Fruit fly (Drosophila melanogaster): ENCODE data around the gene CG4957.

Gene CG4957

dm6 chr2L:10238726-10239652 is 29.7 kb upstream of the CG4957 start, which contains the start of gene me31B:
me31B (plus strand) TSS chr2L:10239341.
- TF ChIP-seq woc (GFP tag; optimal IDR thresholded peaks at IDR 0.05) (peak; percentile 76), Hnf4 (GFP tag; optimal IDR thresholded peaks at IDR 0.05) (peak; percentile 1), Sp1 (GFP tag; optimal IDR thresholded peaks at IDR 0.05) (no peak), dmrt93B (GFP tag; optimal IDR thresholded peaks at IDR 0.05) (no peak)

dm6 chr2L:10246785-10247190 is 21.9 kb upstream of the CG4957 start, which contains the start of gene chico:
chico (minus strand) TSS chr2L:10247078.
- TF ChIP-seq br (GFP tag; optimal IDR thresholded peaks at IDR 0.05) (no peak), pan (optimal IDR thresholded peaks at IDR 0.05) (no peak), Hr83 (GFP tag; optimal IDR thresholded peaks at IDR 0.05; ENCODE audit: poor library complexity, severe bottlenecking) (peak; percentile 4), dsf (GFP tag; optimal IDR thresholded peaks at IDR 0.05; ENCODE audit: borderline replicate concordance) (no peak), Rel (GFP tag; optimal IDR thresholded peaks at IDR 0.05) (no peak), Rel (tag; optimal IDR thresholded peaks at IDR 0.05) (peak; percentile 18), tai (GFP tag; optimal IDR thresholded peaks at IDR 0.05) (no peak), Myc (optimal IDR thresholded peaks at IDR 0.05) (peak; percentile 38), woc (GFP tag; optimal IDR thresholded peaks at IDR 0.05) (no peak), fru (GFP tag; optimal IDR thresholded peaks at IDR 0.05) (no peak), Dfd (GFP tag; optimal IDR thresholded peaks at IDR 0.05) (no peak), Dif (GFP tag; optimal IDR thresholded peaks at IDR 0.05; ENCODE audit: partially characterized antibody) (no peak), Jra (GFP tag; optimal IDR thresholded peaks at IDR 0.05) (peak; percentile 22), Hr78 (GFP tag; optimal IDR thresholded peaks at IDR 0.05) (no peak)

dm6 chr2L:10249655-10250202 is 18.9 kb upstream of the CG4957 start:
- TF ChIP-seq tai (GFP tag; optimal IDR thresholded peaks at IDR 0.05) (no peak), CrebA (GFP tag; optimal IDR thresholded peaks at IDR 0.05; ENCODE audit: borderline replicate concordance) (no peak), Mio (GFP tag; optimal IDR thresholded peaks at IDR 0.05) (no peak), Rel (GFP tag; optimal IDR thresholded peaks at IDR 0.05) (no peak), Rel (tag; optimal IDR thresholded peaks at IDR 0.05) (peak; percentile 7), woc (GFP tag; optimal IDR thresholded peaks at IDR 0.05) (no peak), OdsH (GFP tag; optimal IDR thresholded peaks at IDR 0.05) (no peak), h (GFP tag; optimal IDR thresholded peaks at IDR 0.05) (no peak), CG32264 (GFP tag; optimal IDR thresholded peaks at IDR 0.05) (no peak)

- TF ChIP-seq h (GFP tag; optimal IDR thresholded peaks at IDR 0.05) (no peak), Dif (GFP tag; optimal IDR thresholded peaks at IDR 0.05; ENCODE audit: partially characterized antibody) (no peak), jim (GFP tag; optimal IDR thresholded peaks at IDR 0.05) (peak; percentile 71), Jra (GFP tag; optimal IDR thresholded peaks at IDR 0.05) (peak; percentile 32), tai (GFP tag; optimal IDR thresholded peaks at IDR 0.05) (peak; percentile 60)
Observed at dm6 chr2L:10250441-10250847, 18.2 kb upstream of the CG4957 start, which contains the start of the genes bsk and CG31717. bsk (minus strand) TSS chr2L:10250501. CG31717 (plus strand) TSS chr2L:10250737.

- TF ChIP-seq dl (GFP tag; optimal IDR thresholded peaks at IDR 0.05; ENCODE audit: insufficient read depth in 1 of 2, partially characterized antibody in 2 of 2) (no peak), psq (GFP tag; optimal IDR thresholded peaks at IDR 0.05) (no peak), CG32264 (GFP tag; optimal IDR thresholded peaks at IDR 0.05) (no peak), Dif (GFP tag; optimal IDR thresholded peaks at IDR 0.05; ENCODE audit: partially characterized antibody) (no peak), lola (GFP tag; optimal IDR thresholded peaks at IDR 0.05) (no peak), Abd-B (GFP tag; optimal IDR thresholded peaks at IDR 0.05) (no peak), GATAd (GFP tag; optimal IDR thresholded peaks at IDR 0.05) (no peak), OdsH (GFP tag; optimal IDR thresholded peaks at IDR 0.05) (no peak), Dfd (GFP tag; optimal IDR thresholded peaks at IDR 0.05) (no peak), CG9705 (GFP tag; optimal IDR thresholded peaks at IDR 0.05) (no peak), Myc (optimal IDR thresholded peaks at IDR 0.05) (no peak), Vsx2 (GFP tag; optimal IDR thresholded peaks at IDR 0.05; ENCODE audit: partially characterized antibody) (no peak), dsf (GFP tag; optimal IDR thresholded peaks at IDR 0.05; ENCODE audit: borderline replicate concordance) (no peak), jim (GFP tag; optimal IDR thresholded peaks at IDR 0.05) (no peak), woc (GFP tag; optimal IDR thresholded peaks at IDR 0.05) (no peak), h (GFP tag; optimal IDR thresholded peaks at IDR 0.05) (no peak), N (GFP tag; optimal IDR thresholded peaks at IDR 0.05) (no peak), Jra (GFP tag; optimal IDR thresholded peaks at IDR 0.05) (no peak)
Observed at dm6 chr2L:10251592-10251991, 17.1 kb upstream of the CG4957 start, which contains the start of gene Ror. Ror (plus strand) TSS chr2L:10251843.

All from whole organism, wandering third instar larva.